Worm (Caenorhabditis elegans) whole organism, late embryonic: Measurements from ENCODE around the gene cul-5.

Experiments
- C08G9.2 ChIP-seq: sonication (generic microtip); optimal IDR thresholded peaks from 2 replicates; lab custom pipeline; 2016; ENCODE audit warnings: mild to moderate bottlenecking, missing genetic modification characterization, moderate library complexity, missing compliant biosample characterization
- C38D4.7 ChIP-seq: fragments of 200-800 bp; sonication (Bioruptor generic); optimal IDR thresholded peaks from 2 replicates; lab custom pipeline; 2018; ENCODE audit warnings: mild to moderate bottlenecking, missing genetic modification characterization, moderate library complexity, missing compliant biosample characterization
- Y22D7AL.16 ChIP-seq: sonication (generic microtip); optimal IDR thresholded peaks from 2 replicates; lab custom pipeline; 2016; ENCODE audit warnings: missing genetic modification characterization, missing compliant biosample characterization
- ahr-1 ChIP-seq: sonication (generic microtip); optimal IDR thresholded peaks from 2 replicates; lab custom pipeline; 2016; ENCODE audit warnings: missing genetic modification characterization, missing compliant biosample characterization
- ama-1 ChIP-seq: fragments of 150-350 bp; optimal IDR thresholded peaks from 2 replicates; lab custom pipeline; 2014
- ceh-14 ChIP-seq: sonication (generic microtip); optimal IDR thresholded peaks from 2 replicates; lab custom pipeline; 2016; ENCODE audit warnings: missing genotype, missing genetic modification characterization, missing compliant biosample characterization
- ceh-18 ChIP-seq: sonication (generic microtip); optimal IDR thresholded peaks from 2 replicates; lab custom pipeline; 2016; ENCODE audit warnings: missing genetic modification characterization, missing compliant biosample characterization
- ceh-2 ChIP-seq: sonication (generic microtip); optimal IDR thresholded peaks from 2 replicates; lab custom pipeline; 2016; ENCODE audit warnings: missing genotype, missing genetic modification characterization, missing compliant biosample characterization
- ceh-24 ChIP-seq: sonication (generic microtip); optimal IDR thresholded peaks from 2 replicates; lab custom pipeline; 2016; ENCODE audit warnings: mild to moderate bottlenecking, missing genetic modification characterization, missing compliant biosample characterization
- ceh-30 ChIP-seq: fragments of 150-350 bp; optimal IDR thresholded peaks from 2 replicates; lab custom pipeline; 2014; ENCODE audit warnings: missing biosample characterization, missing genetic modification characterization
- ceh-31 ChIP-seq: sonication (generic microtip); optimal IDR thresholded peaks from 2 replicates; lab custom pipeline; 2016; ENCODE audit warnings: missing genetic modification characterization, missing compliant biosample characterization
- ceh-45 ChIP-seq: fragments of 200-800 bp; sonication (Bioruptor generic); IDR thresholded peaks from 2 replicates; pipeline ENCODE4 v1.3.6; 2022; ENCODE audit warnings: missing genetic modification reagents, missing genetic modification characterization, missing compliant biosample characterization
- ceh-6 ChIP-seq: fragments of 200-800 bp; sonication (Bioruptor generic); optimal IDR thresholded peaks from 2 replicates; lab custom pipeline; 2018; ENCODE audit warnings: mild to moderate bottlenecking, missing genetic modification characterization, missing compliant biosample characterization
- ceh-9 ChIP-seq: sonication (generic microtip); optimal IDR thresholded peaks from 2 replicates; lab custom pipeline; 2016; ENCODE audit warnings: mild to moderate bottlenecking, missing genetic modification characterization, inconsistent platforms, missing compliant biosample characterization
- elt-2 ChIP-seq: sonication (generic microtip); optimal IDR thresholded peaks from 2 replicates; lab custom pipeline; 2016; ENCODE audit warnings: missing genetic modification reagents, missing genetic modification characterization, missing compliant biosample characterization
- elt-4 ChIP-seq: sonication (generic microtip); optimal IDR thresholded peaks from 2 replicates; lab custom pipeline; 2016; ENCODE audit warnings: missing genetic modification characterization, missing compliant biosample characterization
- fkh-10 ChIP-seq: fragments of 150-350 bp; optimal IDR thresholded peaks from 2 replicates; lab custom pipeline; 2014; ENCODE audit warnings: missing biosample characterization, missing genetic modification reagents, missing genetic modification characterization
- gmeb-2 ChIP-seq: sonication (generic microtip); optimal IDR thresholded peaks from 2 replicates; lab custom pipeline; 2016; ENCODE audit warnings: missing genetic modification characterization, inconsistent platforms, missing compliant biosample characterization
- hlh-13 ChIP-seq: fragments of 200-800 bp; sonication (Bioruptor generic); optimal IDR thresholded peaks from 2 replicates; lab custom pipeline; 2018; ENCODE audit warnings: mild to moderate bottlenecking, missing genetic modification characterization, missing compliant biosample characterization
- hlh-15 ChIP-seq: sonication (generic microtip); optimal IDR thresholded peaks from 2 replicates; lab custom pipeline; 2016; ENCODE audit warnings: missing genetic modification characterization, missing compliant biosample characterization
- lim-6 ChIP-seq: sonication (generic microtip); optimal IDR thresholded peaks from 2 replicates; lab custom pipeline; 2016; ENCODE audit warnings: missing genetic modification characterization, missing compliant biosample characterization
- lin-11 ChIP-seq: fragments of 200-800 bp; sonication (Bioruptor generic); optimal IDR thresholded peaks from 2 replicates; lab custom pipeline; 2018; ENCODE audit warnings: mild to moderate bottlenecking, missing genetic modification characterization, missing compliant biosample characterization
- madf-2 ChIP-seq: sonication (generic microtip); optimal IDR thresholded peaks from 2 replicates; lab custom pipeline; 2017; ENCODE audit warnings: missing genetic modification characterization, missing compliant biosample characterization
- mec-3 ChIP-seq: sonication (generic microtip); optimal IDR thresholded peaks from 2 replicates; lab custom pipeline; 2016; ENCODE audit warnings: borderline replicate concordance, missing genetic modification characterization, missing compliant biosample characterization
- nfya-1 ChIP-seq: sonication (generic microtip); optimal IDR thresholded peaks from 2 replicates; lab custom pipeline; 2017; ENCODE audit warnings: missing genetic modification characterization, mild to moderate bottlenecking, missing compliant biosample characterization, antibody characterized with exemption, moderate library complexity
- nhr-11 ChIP-seq: fragments of 150-350 bp; optimal IDR thresholded peaks from 2 replicates; lab custom pipeline; 2014; ENCODE audit warnings: missing biosample characterization, missing genetic modification characterization
- npax-4 ChIP-seq: sonication (generic microtip); optimal IDR thresholded peaks from 2 replicates; lab custom pipeline; 2016; ENCODE audit warnings: missing genetic modification characterization, missing compliant biosample characterization
- odd-2 ChIP-seq: sonication (generic microtip); optimal IDR thresholded peaks from 2 replicates; lab custom pipeline; 2017; ENCODE audit warnings: antibody characterized with exemption, mild to moderate bottlenecking, missing genetic modification characterization, missing compliant biosample characterization
- pat-9 ChIP-seq: fragments of 200-800 bp; sonication (Bioruptor generic); optimal IDR thresholded peaks from 2 replicates; lab custom pipeline; 2018; ENCODE audit warnings: mild to moderate bottlenecking, missing genetic modification characterization, moderate library complexity, missing compliant biosample characterization
- pax-1 ChIP-seq: fragments of 150-350 bp; optimal IDR thresholded peaks from 2 replicates; lab custom pipeline; 2014; ENCODE audit warnings: missing biosample characterization, missing genetic modification characterization
- pha-2 ChIP-seq: sonication (generic microtip); optimal IDR thresholded peaks from 2 replicates; lab custom pipeline; 2017; ENCODE audit warnings: mild to moderate bottlenecking, missing genetic modification characterization, missing compliant biosample characterization
- rnt-1 ChIP-seq: sonication (generic microtip); optimal IDR thresholded peaks from 2 replicates; lab custom pipeline; 2016; ENCODE audit warnings: missing genetic modification characterization, missing compliant biosample characterization
- sox-2 ChIP-seq: fragments of 200-800 bp; sonication (Bioruptor generic); IDR thresholded peaks from 2 replicates; pipeline ENCODE4 v1.3.6; 2022; ENCODE audit warnings: missing genetic modification reagents, missing genetic modification characterization, missing compliant biosample characterization
- sox-4 ChIP-seq: sonication (generic microtip); optimal IDR thresholded peaks from 2 replicates; lab custom pipeline; 2017; ENCODE audit warnings: mild to moderate bottlenecking, missing genetic modification characterization, inconsistent platforms, missing compliant biosample characterization
- tbx-2 ChIP-seq: sonication (generic microtip); optimal IDR thresholded peaks from 2 replicates; lab custom pipeline; 2016; ENCODE audit warnings: missing genetic modification characterization, missing compliant biosample characterization
- unc-3 ChIP-seq, 2 experiments: fragments of 200-800 bp in 1 of 2; sonication (Bioruptor generic) in 1 of 2; sonication (generic microtip) in 1 of 2; conservative IDR thresholded peaks in 1 of 2; optimal IDR thresholded peaks in 1 of 2; 2 replicates each; pipeline versions ENCODE4 v1.3.6 to Lab custom; 2016 to 2022; ENCODE audit warnings: missing compliant biosample characterization in 2 of 2, missing genetic modification characterization in 2 of 2, missing genetic modification reagents in 1 of 2
- unc-42 ChIP-seq: sonication (generic microtip); optimal IDR thresholded peaks from 2 replicates; lab custom pipeline; 2016; ENCODE audit warnings: missing genotype, missing genetic modification characterization, missing compliant biosample characterization
- unc-86 ChIP-seq: sonication (generic microtip); optimal IDR thresholded peaks from 2 replicates; lab custom pipeline; 2016; ENCODE audit warnings: missing genetic modification characterization, missing compliant biosample characterization
- zip-5 ChIP-seq: sonication (generic microtip); optimal IDR thresholded peaks from 2 replicates; lab custom pipeline; 2016; ENCODE audit warnings: missing genetic modification characterization, missing compliant biosample characterization
- ztf-16 ChIP-seq: sonication (generic microtip); optimal IDR thresholded peaks from 2 replicates; lab custom pipeline; 2017; ENCODE audit warnings: missing genetic modification characterization, missing compliant biosample characterization

The cul-5 gene

ce11 chrV:10154698-10155097, 24.6 kb upstream of the cul-5 start, which contains the start of gene srsx-29:
Gene srsx-29, plus strand, starts transcription at chrV:10154998.
- TF ChIP-seq elt-2 (tag; lab: Kevin White, UChicago) (no peak), madf-2 (tag; lab: Kevin White, UChicago) (no peak), lin-11 (no peak), ceh-31 (tag; lab: Kevin White, UChicago) (no peak), lim-6 (tag; lab: Kevin White, UChicago) (no peak), unc-42 (tag; lab: Kevin White, UChicago) (no peak), gmeb-2 (no peak), ceh-14 (no peak), tbx-2 (tag; lab: Kevin White, UChicago) (no peak)

- TF ChIP-seq hlh-15 (tag; lab: Kevin White, UChicago) (no peak), ceh-2 (no peak), ama-1 (lab: Kevin White, UChicago) (no peak), sox-4 (tag; lab: Kevin White, UChicago) (no peak), lim-6 (tag; lab: Kevin White, UChicago) (no peak)
- TF ChIP-seq, all 69 proteins: peak for 0
Measured at ce11 chrV:10158528-10158927, 20.8 kb upstream of the cul-5 start, which contains the start of gene srsx-30. Gene srsx-30, plus strand, starts transcription at chrV:10158828.

ce11 chrV:10159972-10160371, 19.4 kb upstream of the cul-5 start:
- TF ChIP-seq unc-86 (no peak), npax-4 (tag; lab: Kevin White, UChicago) (no peak), pax-1 (no peak), lin-11 (no peak), ztf-16 (tag; lab: Kevin White, UChicago) (no peak), C08G9.2 (tag; lab: Kevin White, UChicago) (no peak), ceh-30 (tag; lab: Kevin White, UChicago) (no peak), rnt-1 (tag; lab: Kevin White, UChicago) (no peak), ceh-24 (no peak)

- no peak for TF ChIP-seq ceh-45 (GFP tag; lab: Robert Waterston, UW)
- peak; percentile 29 for TF ChIP-seq elt-2 (tag; lab: Kevin White, UChicago)
Measured at ce11 chrV:10160954-10161353, 18.4 kb upstream of the cul-5 start, which contains the start of gene C51E3.10. Gene C51E3.10, minus strand, starts transcription at chrV:10161134.

- TF ChIP-seq ahr-1 (no peak), nhr-11 (no peak), mec-3 (no peak), sox-2 (GFP tag; lab: Robert Waterston, UW) (no peak), hlh-13 (GFP tag; lab: Kevin White, UChicago) (no peak), elt-4 (tag; lab: Kevin White, UChicago) (no peak), fkh-10 (no peak), pat-9 (no peak), ceh-31 (tag; lab: Kevin White, UChicago) (no peak)
Measured at ce11 chrV:10166368-10166767, 13.0 kb upstream of the cul-5 start, which contains the start of gene C51E3.6. Gene C51E3.6, minus strand, starts transcription at chrV:10166468.

- TF ChIP-seq ceh-6: no peak
- no peak for TF ChIP-seq zip-5 (tag; lab: Kevin White, UChicago)
- no peak for TF ChIP-seq sox-2 (GFP tag; lab: Robert Waterston, UW)
- no peak for TF ChIP-seq ceh-45 (GFP tag; lab: Robert Waterston, UW)
- no peak for TF ChIP-seq ceh-18 (tag; lab: Kevin White, UChicago)
- no peak for TF ChIP-seq nfya-1 (tag; lab: Kevin White, UChicago)
- TF ChIP-seq pha-2 (tag; lab: Kevin White, UChicago): no peak
- TF ChIP-seq rnt-1 (tag; lab: Kevin White, UChicago): no peak
- TF ChIP-seq unc-3 (GFP tag; conservative IDR thresholded peaks at IDR 0.05; lab: Robert Waterston, UW): no peak
- TF ChIP-seq unc-3 (tag; optimal IDR thresholded peaks at IDR 0.05; lab: Kevin White, UChicago): no peak
- no peak for TF ChIP-seq ceh-9 (tag; lab: Kevin White, UChicago)
- TF ChIP-seq odd-2 (tag; lab: Kevin White, UChicago): no peak
- no peak for TF ChIP-seq Y22D7AL.16
- TF ChIP-seq elt-2 (tag; lab: Kevin White, UChicago): no peak
- no peak for TF ChIP-seq pat-9
- no peak for TF ChIP-seq C38D4.7 (GFP tag; lab: Kevin White, UChicago)
- no peak for TF ChIP-seq madf-2 (tag; lab: Kevin White, UChicago)
Measured at ce11 chrV:10168870-10169269, 10.5 kb upstream of the cul-5 start.
